Fruit fly (Drosophila melanogaster): ENCODE results near the gene cic.

DNA sequence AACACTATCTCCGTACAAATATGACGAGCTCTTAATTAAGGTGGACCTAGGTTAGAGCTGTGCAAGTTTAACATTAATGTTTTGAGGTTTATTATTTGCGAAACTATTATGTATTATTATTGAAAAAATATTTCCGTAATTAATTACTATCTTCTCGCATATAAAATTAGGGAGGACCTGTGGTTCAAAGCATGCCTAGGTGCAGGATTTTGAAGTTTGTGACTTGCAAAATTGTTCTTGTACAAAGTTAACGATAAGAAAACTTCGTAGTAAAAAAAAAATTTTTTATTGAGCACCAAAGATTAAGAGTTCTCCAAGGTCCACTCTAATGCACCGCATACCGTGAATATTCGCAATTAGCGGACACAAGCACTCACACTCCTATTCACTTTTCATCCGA lies 60.3 kb downstream of the cic start:
- TF ChIP-seq psq (optimal IDR thresholded peaks at IDR 0.05) (no peak), CG8478 (optimal IDR thresholded peaks at IDR 0.05) (no peak), usp (GFP tag; optimal IDR thresholded peaks at IDR 0.05) (no peak), EcR (GFP tag; optimal IDR thresholded peaks at IDR 0.05) (no peak), Dll (optimal IDR thresholded peaks at IDR 0.05) (no peak)
